Worm (Caenorhabditis elegans) whole organism, midembryonic: ENCODE data around the gene R144.10.
"Not testable (repeated sequence)": the region's sequence is repeated elsewhere in the genome, so short reads cannot be mapped to it uniquely, and the experiment has no call there.

Experiments used
- klf-2 ChIP-seq: fragments of 200-800 bp; sonication (Bioruptor generic); conservative IDR thresholded peaks from 2 replicates; pipeline ENCODE4 v1.3.6; 2022; ENCODE audit warnings: missing genetic modification reagents, missing genetic modification characterization, missing compliant biosample characterization
- ref-1 ChIP-seq: fragments of 200-800 bp; sonication (Bioruptor generic); conservative IDR thresholded peaks from 2 replicates; pipeline ENCODE4 v1.3.6; 2022; ENCODE audit warnings: missing genetic modification reagents, missing genetic modification characterization, missing compliant biosample characterization
- ztf-23 ChIP-seq: fragments of 200-800 bp; sonication (Bioruptor generic); IDR thresholded peaks from 2 replicates; pipeline ENCODE4 v1.3.6; 2022; ENCODE audit warnings: missing genetic modification reagents, missing genetic modification characterization, missing compliant biosample characterization

- not testable (repeated sequence) for TF ChIP-seq klf-2, ztf-23, ref-1 (GFP tag; lab: Robert Waterston, UW)
These were observed 21.8 kb downstream of the R144.10 start, which contains the start of gene C27F2.6 for ce11 chrIII:4980367-4980766.
